Fruit fly (Drosophila melanogaster): ENCODE measurements around the gene Eig71Ee.
A peak's percentile ranks its signal among the peaks of the same experiment; 100 is the strongest.

Eig71Ee gene

DNA sequence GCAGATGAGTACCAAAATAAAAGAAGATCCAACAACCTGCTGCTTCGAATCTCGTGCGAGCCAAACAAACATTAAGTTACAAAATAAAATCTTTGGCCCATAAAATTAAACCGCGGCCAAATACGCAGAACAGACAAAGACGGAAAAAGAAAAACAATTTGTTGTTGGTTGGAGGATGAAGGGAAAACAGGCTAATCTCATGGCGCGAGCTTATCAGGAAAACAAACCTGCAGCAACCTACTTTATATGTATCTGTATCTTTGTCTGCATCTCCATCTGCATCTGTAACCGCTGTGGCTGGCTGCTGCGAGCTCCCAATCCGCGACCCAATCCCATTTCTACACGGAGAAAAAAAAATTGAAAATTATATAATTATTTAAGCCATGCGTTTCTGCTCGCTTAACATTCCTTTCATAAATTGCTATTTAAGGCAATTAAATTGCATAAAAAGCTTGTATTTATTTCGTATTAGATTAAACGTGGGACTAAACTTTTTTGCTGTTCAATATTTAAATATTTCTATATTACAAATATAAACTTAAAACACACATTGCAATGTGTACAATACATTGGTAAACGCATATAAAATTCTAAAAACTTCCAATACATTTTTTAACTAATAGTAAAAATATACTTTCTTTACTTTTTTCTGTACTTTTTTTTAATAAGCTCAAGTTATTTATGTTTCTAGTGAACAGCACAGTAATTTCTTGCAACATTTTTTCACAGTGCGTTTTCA lies 37.2 kb upstream of the Eig71Ee start (continued):
- TF ChIP-seq CG12391 (tag; optimal IDR thresholded peaks at IDR 0.05): peak; percentile 44
- TF ChIP-seq Nf-YB (GFP tag; optimal IDR thresholded peaks at IDR 0.05): peak; percentile 13
- TF ChIP-seq D19A (tag; optimal IDR thresholded peaks at IDR 0.05): peak; percentile 47
- peak; percentile 32 for TF ChIP-seq CG6254 (GFP tag; optimal IDR thresholded peaks at IDR 0.05)
- peak; percentile 45 for TF ChIP-seq CG1602 (GFP tag; optimal IDR thresholded peaks at IDR 0.05)
- TF ChIP-seq CG2116 (GFP tag; optimal IDR thresholded peaks at IDR 0.05): peak; percentile 11
- peak; percentile 71 for TF ChIP-seq CG11504 (tag; optimal IDR thresholded peaks at IDR 0.05)
- TF ChIP-seq dpn (GFP tag; optimal IDR thresholded peaks at IDR 0.05): peak in 1 of 2 experiments; percentile 4
- TF ChIP-seq ind (GFP tag; optimal IDR thresholded peaks at IDR 0.05): peak; percentile 15
- no peak for TF ChIP-seq CG34376 (GFP tag; optimal IDR thresholded peaks at IDR 0.05)
- TF ChIP-seq CG31365 (tag; optimal IDR thresholded peaks at IDR 0.05): no peak
- TF ChIP-seq ara (GFP tag; IDR thresholded peaks at IDR 0.05): no peak
- TF ChIP-seq CG11560 (tag; IDR thresholded peaks at IDR 0.05): no peak
- TF ChIP-seq Rx (GFP tag; IDR thresholded peaks at IDR 0.05): peak; percentile 12; the same call in 1 of the 2 replicates
- peak in 1 of 2 experiments; percentile 35 for TF ChIP-seq Pdp1 (GFP tag; optimal IDR thresholded peaks at IDR 0.05)
- TF ChIP-seq CG4424 (GFP tag; optimal IDR thresholded peaks at IDR 0.05): peak; percentile 66
- TF ChIP-seq CG4617 (GFP tag; optimal IDR thresholded peaks at IDR 0.05; ENCODE audit: borderline replicate concordance): no peak
- TF ChIP-seq tna (GFP tag; IDR thresholded peaks at IDR 0.05; ENCODE audit: partially characterized antibody): no peak
- no peak for TF ChIP-seq CG11695 (GFP tag; IDR thresholded peaks at IDR 0.05)
- no peak for TF ChIP-seq CG7745 (tag; optimal IDR thresholded peaks at IDR 0.05)
- TF ChIP-seq row (GFP tag; IDR thresholded peaks at IDR 0.05): 0 out of 3 replicates have a peak, but pooled peaks have one; percentile 20
- peak; percentile 69 for TF ChIP-seq sens (GFP tag)
- TF ChIP-seq CG8359 (GFP tag; optimal IDR thresholded peaks at IDR 0.05; ENCODE audit: borderline replicate concordance): peak; percentile 50
- no peak for TF ChIP-seq Hand (GFP tag; optimal IDR thresholded peaks at IDR 0.05)
- TF ChIP-seq dmrt99B (tag; optimal IDR thresholded peaks at IDR 0.05): peak; percentile 49
- TF ChIP-seq NfI (GFP tag; optimal IDR thresholded peaks at IDR 0.05): no peak
- no peak for TF ChIP-seq kah (GFP tag; optimal IDR thresholded peaks at IDR 0.05)
- peak; percentile 2 for TF ChIP-seq nerfin-1 (tag; optimal IDR thresholded peaks at IDR 0.05)
- peak; percentile 8 for TF ChIP-seq CG17385 (GFP tag; optimal IDR thresholded peaks at IDR 0.05)
- peak; percentile 1; the same call in 1 of the 2 replicates for TF ChIP-seq HLH3B (GFP tag; IDR thresholded peaks at IDR 0.05)
- TF ChIP-seq CG8281 (tag; optimal IDR thresholded peaks at IDR 0.05): no peak
- TF ChIP-seq Sry-δ (GFP tag; optimal IDR thresholded peaks at IDR 0.05): no peak

DNA sequence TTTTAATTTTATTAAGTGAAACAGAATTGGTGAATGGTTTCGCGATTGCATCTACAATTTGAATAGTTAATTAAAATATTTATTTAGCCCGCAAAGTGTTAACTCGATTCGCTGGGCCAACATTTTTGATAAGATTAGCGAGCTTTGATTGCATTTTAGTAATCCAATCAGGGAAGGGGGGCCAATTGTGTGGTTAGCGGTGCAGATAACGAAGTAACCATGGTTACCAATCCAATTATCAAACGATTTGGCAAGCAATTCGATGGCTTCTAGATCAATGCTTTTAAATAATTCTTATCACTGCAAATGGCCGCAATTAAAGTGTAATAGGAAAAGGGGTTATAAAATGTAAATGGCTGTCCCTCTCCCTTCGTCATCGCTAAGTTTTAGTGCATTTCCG lies 36.6 kb upstream of the Eig71Ee start:
- no peak for TF ChIP-seq repo (GFP tag; optimal IDR thresholded peaks at IDR 0.05)
- no peak for TF ChIP-seq CG30020 (tag; optimal IDR thresholded peaks at IDR 0.05)
- no peak for TF ChIP-seq trem (tag; optimal IDR thresholded peaks at IDR 0.05)
- TF ChIP-seq zen2 (GFP tag; IDR thresholded peaks at IDR 0.05; ENCODE audit: partially characterized antibody): no peak
- 0 out of 2 replicates have a peak, but pooled peaks have one; percentile 33 for TF ChIP-seq GATAe (GFP tag; conservative IDR thresholded peaks at IDR 0.05)
- TF ChIP-seq CG14441 (GFP tag; IDR thresholded peaks at IDR 0.05): no peak
- no peak for TF ChIP-seq CG12942 (GFP tag; optimal IDR thresholded peaks at IDR 0.05)
- TF ChIP-seq CG6689 (GFP tag; IDR thresholded peaks at IDR 0.05): no peak
- TF ChIP-seq NK7.1 (GFP tag; optimal IDR thresholded peaks at IDR 0.05): no peak
- TF ChIP-seq BEAF-32 (GFP tag; optimal IDR thresholded peaks at IDR 0.05): no peak
- TF ChIP-seq sug (tag; optimal IDR thresholded peaks at IDR 0.05): peak; percentile 35
- no peak for TF ChIP-seq fd64A (GFP tag; optimal IDR thresholded peaks at IDR 0.05)
- no peak for TF ChIP-seq Elba2 (GFP tag; optimal IDR thresholded peaks at IDR 0.05)
- no peak for TF ChIP-seq ranshi (GFP tag; IDR thresholded peaks at IDR 0.05)
- no peak for TF ChIP-seq CG2120 (GFP tag; optimal IDR thresholded peaks at IDR 0.05)
- TF ChIP-seq CG8290 (GFP tag; optimal IDR thresholded peaks at IDR 0.05): no peak
- TF ChIP-seq CG8290 (tag; optimal IDR thresholded peaks at IDR 0.05): no peak
- TF ChIP-seq psq (GFP tag; optimal IDR thresholded peaks at IDR 0.05): no peak
- no peak for TF ChIP-seq CG11560 (tag; IDR thresholded peaks at IDR 0.05)
- TF ChIP-seq Rfx (GFP tag; IDR thresholded peaks at IDR 0.05): peak; percentile 54; the same call in 1 of the 2 replicates
